Worm (Caenorhabditis elegans): ENCODE measurements around the gene R08D7.7.

R08D7.7 gene

ce11 chrIII:8978512-8979352 lies 11.1 kb upstream of the R08D7.7 start:
- TF ChIP-seq Y55F3AM.14 (GFP tag; optimal IDR thresholded peaks at IDR 0.05) (peak; percentile 55), ceh-82 (tag; optimal IDR thresholded peaks at IDR 0.05) (no peak), fos-1 (tag; optimal IDR thresholded peaks at IDR 0.05) (peak; percentile 15), crh-2 (tag; optimal IDR thresholded peaks at IDR 0.05) (peak; percentile 2), C34F6.9 (tag; optimal IDR thresholded peaks at IDR 0.05) (peak; percentile 34), sma-9 (GFP tag; optimal IDR thresholded peaks at IDR 0.05) (peak; percentile 37), sma-9 (tag; optimal IDR thresholded peaks at IDR 0.05) (no peak), nhr-25 (tag; optimal IDR thresholded peaks at IDR 0.05) (peak; percentile 36), nhr-77 (tag; optimal IDR thresholded peaks at IDR 0.05) (no peak), zag-1 (tag; optimal IDR thresholded peaks at IDR 0.05) (no peak), sma-3 (GFP tag; optimal IDR thresholded peaks at IDR 0.05) (peak; percentile 15), lsy-2 (tag; optimal IDR thresholded peaks at IDR 0.05) (peak in 1 of 2 experiments; percentile 36), ceh-16 (tag; optimal IDR thresholded peaks at IDR 0.05) (no peak)

- TF ChIP-seq dmd-4 (tag; optimal IDR thresholded peaks at IDR 0.05) (no peak), crh-2 (tag; optimal IDR thresholded peaks at IDR 0.05) (no peak), mdl-1 (tag; optimal IDR thresholded peaks at IDR 0.05) (no peak), unc-39 (tag; optimal IDR thresholded peaks at IDR 0.05) (no peak), lin-39 (tag; optimal IDR thresholded peaks at IDR 0.05) (no peak), mbf-1 (tag; optimal IDR thresholded peaks at IDR 0.05) (no peak), ama-1 (optimal IDR thresholded peaks at IDR 0.05) (no peak), nhr-10 (tag; optimal IDR thresholded peaks at IDR 0.05) (no peak), lin-11 (tag; optimal IDR thresholded peaks at IDR 0.05) (no peak), ztf-4 (tag; optimal IDR thresholded peaks at IDR 0.05) (no peak), sma-9 (GFP tag; optimal IDR thresholded peaks at IDR 0.05) (no peak), sma-9 (tag; optimal IDR thresholded peaks at IDR 0.05) (no peak), elt-1 (tag; optimal IDR thresholded peaks at IDR 0.05) (no peak), nhr-77 (tag; optimal IDR thresholded peaks at IDR 0.05) (no peak), alr-1 (tag; optimal IDR thresholded peaks at IDR 0.05) (no peak), ZK546.5 (tag; optimal IDR thresholded peaks at IDR 0.05) (no peak)
Measured at ce11 chrIII:8980892-8981291, 9.0 kb upstream of the R08D7.7 start.

- TF ChIP-seq nhr-10 (tag; optimal IDR thresholded peaks at IDR 0.05) (no peak), nhr-12 (tag; optimal IDR thresholded peaks at IDR 0.05) (no peak), zag-1 (tag; optimal IDR thresholded peaks at IDR 0.05) (peak; percentile 75), ztf-4 (tag; optimal IDR thresholded peaks at IDR 0.05) (peak; percentile 37), peb-1 (tag; optimal IDR thresholded peaks at IDR 0.05) (no peak), elt-3 (tag; optimal IDR thresholded peaks at IDR 0.05) (no peak), sma-3 (GFP tag; optimal IDR thresholded peaks at IDR 0.05) (peak; percentile 6), alr-1 (tag; optimal IDR thresholded peaks at IDR 0.05) (no peak), unc-39 (tag; optimal IDR thresholded peaks at IDR 0.05) (no peak), unc-55 (GFP tag; optimal IDR thresholded peaks at IDR 0.05) (peak; percentile 50), ztf-1 (GFP tag; conservative IDR thresholded peaks at IDR 0.05) (no peak), Y55F3AM.14 (GFP tag; optimal IDR thresholded peaks at IDR 0.05) (peak; percentile 12), sma-9 (GFP tag; optimal IDR thresholded peaks at IDR 0.05) (peak; percentile 74), sma-9 (tag; optimal IDR thresholded peaks at IDR 0.05) (no peak), lin-11 (tag; optimal IDR thresholded peaks at IDR 0.05) (no peak), nhr-237 (tag; optimal IDR thresholded peaks at IDR 0.05) (no peak), elt-1 (tag; optimal IDR thresholded peaks at IDR 0.05) (no peak), nhr-6 (tag; optimal IDR thresholded peaks at IDR 0.05) (peak; percentile 61), ZK546.5 (tag; optimal IDR thresholded peaks at IDR 0.05) (no peak), dmd-4 (tag; optimal IDR thresholded peaks at IDR 0.05) (no peak), sem-4 (tag; optimal IDR thresholded peaks at IDR 0.05) (peak; percentile 76), skn-1 (tag; optimal IDR thresholded peaks at IDR 0.05) (no peak), nhr-77 (tag; optimal IDR thresholded peaks at IDR 0.05) (no peak), C34F6.9 (tag; optimal IDR thresholded peaks at IDR 0.05) (peak; percentile 81), lsy-2 (tag; optimal IDR thresholded peaks at IDR 0.05) (peak in 1 of 2 experiments; percentile 69), nhr-21 (tag; optimal IDR thresholded peaks at IDR 0.05) (no peak), F13H6.1 (tag; optimal IDR thresholded peaks at IDR 0.05) (peak; percentile 68), mbf-1 (tag; optimal IDR thresholded peaks at IDR 0.05) (no peak), R02D3.7 (tag; optimal IDR thresholded peaks at IDR 0.05) (no peak), egl-27 (tag; optimal IDR thresholded peaks at IDR 0.05) (no peak), nhr-129 (tag; optimal IDR thresholded peaks at IDR 0.05) (peak; percentile 74), fos-1 (tag; optimal IDR thresholded peaks at IDR 0.05) (peak; percentile 36), aly-2 (tag; optimal IDR thresholded peaks at IDR 0.05) (no peak), snpc-4 (tag; optimal IDR thresholded peaks at IDR 0.05) (peak; percentile 61), gmeb-1 (tag; optimal IDR thresholded peaks at IDR 0.05) (no peak), lin-13 (GFP tag; optimal IDR thresholded peaks at IDR 0.05) (peak; percentile 11), crh-2 (tag; optimal IDR thresholded peaks at IDR 0.05) (peak; percentile 77), unc-62 (GFP tag; optimal IDR thresholded peaks at IDR 0.05) (no peak), nhr-25 (tag; optimal IDR thresholded peaks at IDR 0.05) (peak; percentile 38), ztf-11 (tag; optimal IDR thresholded peaks at IDR 0.05) (no peak), mab-5 (tag; optimal IDR thresholded peaks at IDR 0.05) (no peak)
Measured at ce11 chrIII:8981847-8982479, 7.9 kb upstream of the R08D7.7 start, which contains the start of gene pde-2. Gene pde-2, minus strand, starts transcription at chrIII:8981897.

Measured in whole organism, L2 larva.